Worm (Caenorhabditis elegans) whole organism, mixed stage, embryonic: ENCODE data around the gene utp-20.

Experiments
- bed-3 ChIP-seq: fragments of 200-800 bp; sonication (Bioruptor generic); optimal IDR thresholded peaks from 3 replicates; lab custom pipeline; 2018; ENCODE audit warnings: mild to moderate bottlenecking, missing genetic modification characterization, moderate library complexity, missing compliant biosample characterization
- blmp-1 ChIP-seq: fragments of 150-350 bp; optimal IDR thresholded peaks from 2 replicates; lab custom pipeline; 2014; ENCODE audit warnings: missing biosample characterization, missing genetic modification characterization
- elt-3 ChIP-seq: fragments of 150-350 bp; optimal IDR thresholded peaks from 2 replicates; lab custom pipeline; 2014; ENCODE audit warnings: missing biosample characterization, missing genetic modification characterization
- nhr-28 ChIP-seq: fragments of 150-350 bp; optimal IDR thresholded peaks from 2 replicates; lab custom pipeline; 2014; ENCODE audit warnings: missing biosample characterization, missing genetic modification characterization
- sptf-1 ChIP-seq: sonication (generic microtip); optimal IDR thresholded peaks from 2 replicates; lab custom pipeline; 2017; ENCODE audit warnings: mild to moderate bottlenecking, missing genetic modification characterization, moderate library complexity, missing compliant biosample characterization
- unc-39 ChIP-seq: fragments of 150-350 bp; optimal IDR thresholded peaks from 2 replicates; lab custom pipeline; 2014; ENCODE audit warnings: missing biosample characterization, missing genetic modification characterization
- unc-62 ChIP-seq: fragments of 150-350 bp; optimal IDR thresholded peaks from 2 replicates; lab custom pipeline; 2014; ENCODE audit warnings: missing biosample characterization, missing genetic modification reagents, missing genetic modification characterization

ce11 chrII:6561300-6561699 lies 25.1 kb downstream of the utp-20 start, which contains the start of gene F18C5.10:
- TF ChIP-seq bed-3 (GFP tag; lab: Kevin White, UChicago) (no peak), nhr-28 (tag; lab: Kevin White, UChicago) (no peak), unc-39 (no peak), elt-3 (tag; lab: Kevin White, UChicago) (no peak), unc-62 (no peak), sptf-1 (tag; lab: Kevin White, UChicago) (no peak), blmp-1 (tag; lab: Kevin White, UChicago) (no peak)
